ENCODE assay signal across 5 fruit fly cellular contexts in the genomic region with DNA sequence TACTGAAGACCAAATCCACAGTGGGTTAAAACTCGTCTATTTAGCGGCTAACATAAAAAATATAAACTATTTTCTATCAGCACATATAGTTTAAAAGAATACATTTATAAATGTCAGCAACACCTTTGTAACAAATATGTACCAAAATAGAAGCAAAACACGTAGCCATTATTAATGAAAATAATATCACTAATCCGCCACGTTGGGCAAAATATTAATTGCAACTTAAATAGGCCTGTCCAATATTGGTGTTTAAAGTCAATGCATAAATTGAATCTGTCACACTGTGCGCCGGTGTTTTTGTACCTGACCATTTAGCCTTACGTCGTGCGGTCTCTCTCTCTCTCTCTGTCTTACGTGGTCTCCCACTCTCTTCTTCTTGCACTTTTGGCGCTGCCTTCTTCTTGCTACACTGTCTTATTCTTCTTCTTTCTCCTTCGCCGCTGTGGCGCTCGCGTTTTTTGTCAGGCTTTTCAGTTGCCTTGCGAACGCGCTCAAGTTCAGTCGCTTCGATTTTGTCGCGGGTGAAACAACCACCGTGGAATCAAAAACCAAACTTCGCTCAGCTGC.
TF ChIP-seq lines count a peak whose summit lies in the region.

No protein-coding gene starts in this region.

TF ChIP-seq in whole organism, adult, 20 proteins besides CTCF, POLR2A, EP300 and RAD21 (continued from another document):
- TF ChIP-seq Crg-1 (GFP tag; optimal IDR thresholded peaks at IDR 0.05; lab: Kevin White, UChicago) (peak; percentile 97), pad (GFP tag; optimal IDR thresholded peaks at IDR 0.05; lab: Kevin White, UChicago) (peak; percentile 71), cic (GFP tag; optimal IDR thresholded peaks at IDR 0.05; lab: Kevin White, UChicago) (peak; percentile 35), toe (GFP tag; optimal IDR thresholded peaks at IDR 0.05; lab: Kevin White, UChicago) (peak; percentile 69)

TF ChIP-seq in whole organism, embryonic, 481 proteins besides CTCF, POLR2A, EP300 and RAD21 (continued from another document and continues in another):
- peak; percentile 95 for TF ChIP-seq CG9876 (GFP tag; optimal IDR thresholded peaks at IDR 0.05; lab: Kevin White, UChicago)
- no peak for TF ChIP-seq usp (GFP tag; optimal IDR thresholded peaks at IDR 0.05; lab: Kevin White, UChicago)
- TF ChIP-seq tio (GFP tag; optimal IDR thresholded peaks at IDR 0.05; lab: Kevin White, UChicago), result peak; percentile 99
- peak; percentile 94 for TF ChIP-seq kni (GFP tag; optimal IDR thresholded peaks at IDR 0.05; lab: Kevin White, UChicago)
- TF ChIP-seq slp2 (GFP tag; optimal IDR thresholded peaks at IDR 0.05; lab: Kevin White, UChicago), result peak; percentile 95
- peak; percentile 75 for TF ChIP-seq CG8290 (GFP tag; optimal IDR thresholded peaks at IDR 0.05; lab: Kevin White, UChicago)
- peak; percentile 93 to 95 for TF ChIP-seq CG8290 (tag; optimal IDR thresholded peaks at IDR 0.05; lab: Kevin White, UChicago)
- TF ChIP-seq ewg (GFP tag; optimal IDR thresholded peaks at IDR 0.05; lab: Kevin White, UChicago), result peak; percentile 97
- TF ChIP-seq E2f1 (GFP tag; IDR thresholded peaks at IDR 0.05; lab: Robert Waterston, UW), result peak; percentile 97
- peak; percentile 97 for TF ChIP-seq CG10366 (GFP tag; IDR thresholded peaks at IDR 0.05; lab: Robert Waterston, UW)
- TF ChIP-seq CG17385 (GFP tag; optimal IDR thresholded peaks at IDR 0.05; lab: Kevin White, UChicago), result peak; percentile 100
- peak; percentile 86 for TF ChIP-seq TFAM (GFP tag; optimal IDR thresholded peaks at IDR 0.05; lab: Kevin White, UChicago)
- peak; percentile 97 for TF ChIP-seq CG34422 (GFP tag; IDR thresholded peaks at IDR 0.05; lab: Robert Waterston, UW)
- TF ChIP-seq chn (GFP tag; optimal IDR thresholded peaks at IDR 0.05; lab: Kevin White, UChicago), result peak; percentile 98
- peak; percentile 96 for TF ChIP-seq CG14667 (GFP tag; IDR thresholded peaks at IDR 0.05; lab: Robert Waterston, UW)
- TF ChIP-seq nerfin-1 (tag; optimal IDR thresholded peaks at IDR 0.05; lab: Kevin White, UChicago), result peak; percentile 91
- TF ChIP-seq prd (optimal IDR thresholded peaks at IDR 0.05; lab: Kevin White, UChicago), result no peak
- TF ChIP-seq prd (GFP tag; IDR thresholded peaks at IDR 0.05; lab: Robert Waterston, UW), result peak; percentile 98
- peak; percentile 100 for TF ChIP-seq CG9437 (GFP tag; optimal IDR thresholded peaks at IDR 0.05; lab: Kevin White, UChicago)
- peak; percentile 91 for TF ChIP-seq Doc2 (GFP tag; IDR thresholded peaks at IDR 0.05; lab: Robert Waterston, UW)
- TF ChIP-seq CG13123 (GFP tag; optimal IDR thresholded peaks at IDR 0.05; lab: Kevin White, UChicago), result peak; percentile 96
- TF ChIP-seq CG11560 (tag; IDR thresholded peaks at IDR 0.05; lab: Robert Waterston, UW), result peak; percentile 92
- peak; percentile 99 for TF ChIP-seq CG33557 (GFP tag; optimal IDR thresholded peaks at IDR 0.05; lab: Kevin White, UChicago)
- peak; percentile 90 for TF ChIP-seq CG5180 (GFP tag; optimal IDR thresholded peaks at IDR 0.05; lab: Kevin White, UChicago)
- TF ChIP-seq Optix (GFP tag; IDR thresholded peaks at IDR 0.05; lab: Robert Waterston, UW), result peak; percentile 97
- TF ChIP-seq CG12391 (tag; optimal IDR thresholded peaks at IDR 0.05; lab: Kevin White, UChicago), result peak; percentile 98
- TF ChIP-seq Dll (GFP tag; IDR thresholded peaks at IDR 0.05; lab: Robert Waterston, UW; ENCODE audit: partially characterized antibody), result peak; percentile 49; the same call in 2 of the 4 replicates
- TF ChIP-seq Abd-B (GFP tag; optimal IDR thresholded peaks at IDR 0.05; lab: Kevin White, UChicago), result peak; percentile 84
- peak; percentile 97 for TF ChIP-seq vvl (GFP tag; IDR thresholded peaks at IDR 0.05; lab: Robert Waterston, UW)
- peak; percentile 98 for TF ChIP-seq CG31441 (GFP tag; IDR thresholded peaks at IDR 0.05; lab: Robert Waterston, UW)

TF ChIP-seq in whole organism, prepupa, 60 proteins besides CTCF, POLR2A, EP300 and RAD21 (continued from another document and continues in another):
- TF ChIP-seq CG6854 (GFP tag; optimal IDR thresholded peaks at IDR 0.05; lab: Kevin White, UChicago) (peak; percentile 96), OdsH (GFP tag; optimal IDR thresholded peaks at IDR 0.05; lab: Kevin White, UChicago) (peak; percentile 99), CG11294 (GFP tag; IDR thresholded peaks at IDR 0.05; lab: Robert Waterston, UW) (peak; percentile 95), CG34406 (GFP tag; optimal IDR thresholded peaks at IDR 0.05; lab: Kevin White, UChicago) (peak; percentile 98), Sox14 (GFP tag; optimal IDR thresholded peaks at IDR 0.05; lab: Kevin White, UChicago) (peak; percentile 99), Hr4 (GFP tag; optimal IDR thresholded peaks at IDR 0.05; lab: Kevin White, UChicago) (peak; percentile 97), Blimp-1 (GFP tag; optimal IDR thresholded peaks at IDR 0.05; lab: Kevin White, UChicago) (peak; percentile 94), CG8632 (GFP tag; optimal IDR thresholded peaks at IDR 0.05; lab: Kevin White, UChicago) (peak; percentile 98), CG31627 (GFP tag; optimal IDR thresholded peaks at IDR 0.05; lab: Kevin White, UChicago) (peak; percentile 99), CG32006 (GFP tag; optimal IDR thresholded peaks at IDR 0.05; lab: Kevin White, UChicago) (peak; percentile 97), esn (GFP tag; optimal IDR thresholded peaks at IDR 0.05; lab: Kevin White, UChicago) (peak; percentile 99), Sox15 (GFP tag; optimal IDR thresholded peaks at IDR 0.05; lab: Kevin White, UChicago) (peak; percentile 99), pdm3 (GFP tag; optimal IDR thresholded peaks at IDR 0.05; lab: Kevin White, UChicago) (peak; percentile 97), topi (GFP tag; optimal IDR thresholded peaks at IDR 0.05; lab: Kevin White, UChicago) (peak; percentile 98), CG8319 (GFP tag; optimal IDR thresholded peaks at IDR 0.05; lab: Kevin White, UChicago) (peak; percentile 94), fd59A (GFP tag; optimal IDR thresholded peaks at IDR 0.05; lab: Kevin White, UChicago) (peak; percentile 99), CG3032 (tag; optimal IDR thresholded peaks at IDR 0.05; lab: Kevin White, UChicago) (peak; percentile 99), svp (GFP tag; lab: Kevin White, UChicago) (peak; percentile 99), Gug (GFP tag; IDR thresholded peaks at IDR 0.05; lab: Robert Waterston, UW) (peak; percentile 97), CG11902 (GFP tag; optimal IDR thresholded peaks at IDR 0.05; lab: Kevin White, UChicago) (peak; percentile 98), CG16779 (tag; optimal IDR thresholded peaks at IDR 0.05; lab: Kevin White, UChicago) (peak; percentile 88), CG6163 (GFP tag; IDR thresholded peaks at IDR 0.05; lab: Robert Waterston, UW) (peak; percentile 94), vri (GFP tag; optimal IDR thresholded peaks at IDR 0.05; lab: Kevin White, UChicago) (peak; percentile 94), Eip78C (GFP tag; lab: Kevin White, UChicago) (peak; percentile 99), achi (GFP tag; optimal IDR thresholded peaks at IDR 0.05; lab: Kevin White, UChicago) (peak; percentile 96), CG3919 (GFP tag; optimal IDR thresholded peaks at IDR 0.05; lab: Kevin White, UChicago) (peak; percentile 94), CG10631 (GFP tag; optimal IDR thresholded peaks at IDR 0.05; lab: Kevin White, UChicago) (peak; percentile 98), Eip75B (GFP tag; optimal IDR thresholded peaks at IDR 0.05; lab: Kevin White, UChicago) (peak; percentile 97), CG10669 (GFP tag; optimal IDR thresholded peaks at IDR 0.05; lab: Kevin White, UChicago) (peak; percentile 93), salr (GFP tag; optimal IDR thresholded peaks at IDR 0.05; lab: Kevin White, UChicago) (peak; percentile 97 to 99), Ets21C (GFP tag; optimal IDR thresholded peaks at IDR 0.05; lab: Kevin White, UChicago) (peak; percentile 98)

TF ChIP-seq in whole organism, pupa, 21 proteins besides CTCF, POLR2A, EP300 and RAD21 (continued from another document):
- TF ChIP-seq CG10348 (GFP tag; IDR thresholded peaks at IDR 0.05; lab: Robert Waterston, UW) (peak; percentile 95), CG8159 (tag; optimal IDR thresholded peaks at IDR 0.05; lab: Kevin White, UChicago) (peak; percentile 98)

TF ChIP-seq in whole organism, wandering third instar larva, 38 proteins besides CTCF, POLR2A, EP300 and RAD21 (continued from another document):
- peak; percentile 87 for TF ChIP-seq CG32264 (GFP tag; optimal IDR thresholded peaks at IDR 0.05; lab: Kevin White, UChicago)
- TF ChIP-seq CG9705 (GFP tag; optimal IDR thresholded peaks at IDR 0.05; lab: Kevin White, UChicago), result peak; percentile 98
- no peak for TF ChIP-seq Dfd (GFP tag; optimal IDR thresholded peaks at IDR 0.05; lab: Kevin White, UChicago)
- TF ChIP-seq dsf (GFP tag; optimal IDR thresholded peaks at IDR 0.05; lab: Kevin White, UChicago; ENCODE audit: borderline replicate concordance), result peak; percentile 82
- TF ChIP-seq ey (GFP tag; optimal IDR thresholded peaks at IDR 0.05; lab: Kevin White, UChicago), result peak; percentile 98
- peak; percentile 98 for TF ChIP-seq fru (GFP tag; optimal IDR thresholded peaks at IDR 0.05; lab: Kevin White, UChicago)
- peak; percentile 98 for TF ChIP-seq dmrt93B (GFP tag; optimal IDR thresholded peaks at IDR 0.05; lab: Kevin White, UChicago)
- TF ChIP-seq Mio (GFP tag; optimal IDR thresholded peaks at IDR 0.05; lab: Kevin White, UChicago), result peak; percentile 84
- TF ChIP-seq br (GFP tag; optimal IDR thresholded peaks at IDR 0.05; lab: Kevin White, UChicago), result peak; percentile 97
- no peak for TF ChIP-seq usp (GFP tag; optimal IDR thresholded peaks at IDR 0.05; lab: Kevin White, UChicago)
- peak; percentile 99 for TF ChIP-seq sv (GFP tag; optimal IDR thresholded peaks at IDR 0.05; lab: Kevin White, UChicago)
- peak; percentile 96 for TF ChIP-seq psq (GFP tag; optimal IDR thresholded peaks at IDR 0.05; lab: Kevin White, UChicago)
- TF ChIP-seq Sp1 (GFP tag; optimal IDR thresholded peaks at IDR 0.05; lab: Kevin White, UChicago), result peak; percentile 98
- peak; percentile 98 for TF ChIP-seq h (GFP tag; optimal IDR thresholded peaks at IDR 0.05; lab: Kevin White, UChicago)
- peak; percentile 89 for TF ChIP-seq Jra (GFP tag; optimal IDR thresholded peaks at IDR 0.05; lab: Kevin White, UChicago)
- no peak for TF ChIP-seq lola (GFP tag; optimal IDR thresholded peaks at IDR 0.05; lab: Kevin White, UChicago)
- peak; percentile 93 for TF ChIP-seq sage (GFP tag; optimal IDR thresholded peaks at IDR 0.05; lab: Kevin White, UChicago)
- no peak for TF ChIP-seq Abd-B (GFP tag; optimal IDR thresholded peaks at IDR 0.05; lab: Kevin White, UChicago)
- peak; percentile 68 for TF ChIP-seq GATAd (GFP tag; optimal IDR thresholded peaks at IDR 0.05; lab: Kevin White, UChicago)
- no peak for TF ChIP-seq N (GFP tag; optimal IDR thresholded peaks at IDR 0.05; lab: Kevin White, UChicago)
